Worm (Caenorhabditis elegans): ENCODE data around the gene Y55F3AM.11.

DNA sequence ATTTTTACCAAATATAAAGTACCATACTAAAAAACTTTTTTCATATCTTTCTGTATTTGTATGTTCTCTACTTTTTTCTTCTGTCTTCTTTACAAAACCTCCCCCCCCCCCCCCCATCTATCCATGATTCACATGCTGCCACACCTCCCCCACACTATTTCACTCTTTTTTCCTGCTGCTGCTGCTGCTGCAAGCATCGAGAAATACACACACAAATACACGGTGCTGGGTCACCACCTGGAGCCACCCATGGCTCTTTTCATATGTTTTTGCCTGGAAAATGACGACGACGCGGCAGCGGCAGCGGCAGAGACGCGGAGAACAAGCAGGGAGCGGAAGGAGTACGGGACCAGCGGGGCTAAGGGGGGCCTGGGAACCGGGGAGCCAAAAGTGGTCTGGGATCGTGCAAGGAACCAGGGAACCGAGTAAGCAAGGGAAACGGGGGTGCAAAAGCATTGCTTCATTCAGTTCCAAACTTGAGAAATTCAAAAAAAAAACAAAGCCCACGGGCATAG is 24.6 kb upstream of the Y55F3AM.11 start:
- TF ChIP-seq nhr-67 (tag; optimal IDR thresholded peaks at IDR 0.05): no peak
- no peak for TF ChIP-seq fos-1 (tag; optimal IDR thresholded peaks at IDR 0.05)
- no peak for TF ChIP-seq ceh-28 (tag; optimal IDR thresholded peaks at IDR 0.05)
- TF ChIP-seq snpc-4 (tag; optimal IDR thresholded peaks at IDR 0.05): no peak
- TF ChIP-seq nhr-23 (tag; optimal IDR thresholded peaks at IDR 0.05): no peak
- TF ChIP-seq fkh-10 (GFP tag; optimal IDR thresholded peaks at IDR 0.05): no peak
